Worm (Caenorhabditis elegans) whole organism, L4 larva: ENCODE measurements around the gene lin-48.

Experiments used
- D1046.2 ChIP-seq: fragments of 200-800 bp; sonication (Bioruptor generic); IDR thresholded peaks from 2 replicates; pipeline ENCODE4 v1.3.6; 2022; ENCODE audit warnings: missing genetic modification characterization, missing compliant biosample characterization
- F44E2.7 ChIP-seq: fragments of 200-800 bp; sonication (Bioruptor generic); IDR thresholded peaks from 2 replicates; pipeline ENCODE4 v2.1.2; 2022; ENCODE audit warnings: missing genetic modification characterization, missing compliant biosample characterization
- T26A8.4 ChIP-seq: fragments of 200-800 bp; sonication (Bioruptor generic); IDR thresholded peaks from 2 replicates; pipeline ENCODE4 v1.3.6; 2022; ENCODE audit warnings: missing genetic modification characterization, missing compliant biosample characterization
- Y48G9A.11 ChIP-seq: fragments of 200-800 bp; sonication (Bioruptor generic); IDR thresholded peaks from 2 replicates; pipeline ENCODE4 v1.3.6; 2022; ENCODE audit warnings: missing genetic modification reagents, missing genetic modification characterization, missing compliant biosample characterization
- ZK337.2 ChIP-seq: fragments of 200-800 bp; sonication (Bioruptor generic); IDR thresholded peaks from 2 replicates; pipeline ENCODE4 v1.3.6; 2022; ENCODE audit warnings: missing genetic modification reagents, missing genetic modification characterization, missing compliant biosample characterization
- ZK546.5 ChIP-seq, 2 experiments: sonication (generic microtip); optimal IDR thresholded peaks; 2 replicates each; lab custom pipeline; 2017; ENCODE audit warnings: missing biosample characterization in 2 of 2, missing genetic modification characterization in 2 of 2
- aha-1 ChIP-seq: fragments of 150-350 bp; peaks from one replicate; lab custom pipeline; 2014; ENCODE audit warnings: missing biosample characterization, missing genetic modification characterization
- aly-2 ChIP-seq: sonication (generic microtip); optimal IDR thresholded peaks from 2 replicates; lab custom pipeline; 2018; ENCODE audit warnings: missing biosample characterization, missing genetic modification characterization
- ceh-28 ChIP-seq: fragments of 150-350 bp; optimal IDR thresholded peaks from 2 replicates; lab custom pipeline; 2014; ENCODE audit warnings: missing biosample characterization, missing genetic modification reagents, missing genetic modification characterization
- ces-1 ChIP-seq: fragments of 150-350 bp; sonication (generic microtip); optimal IDR thresholded peaks from 4 replicates; lab custom pipeline; 2014; ENCODE audit warnings: missing biosample characterization, missing genetic modification reagents, missing genetic modification characterization
- ctbp-1 ChIP-seq: fragments of 200-800 bp; sonication (Bioruptor generic); IDR thresholded peaks from 2 replicates; pipeline ENCODE4 v1.3.6; 2022; ENCODE audit warnings: missing genetic modification reagents, missing genetic modification characterization, missing compliant biosample characterization
- daf-16 ChIP-seq, 3 experiments: sonication (generic microtip); optimal IDR thresholded peaks; 2 replicates each; lab custom pipeline; 2016 to 2017; ENCODE audit warnings: missing genetic modification characterization in 3 of 3, missing genetic modification reagents in 3 of 3, mild to moderate bottlenecking in 2 of 3, missing compliant biosample characterization in 2 of 3, missing biosample characterization in 1 of 3, moderate library complexity in 1 of 3
- daf-8 ChIP-seq: fragments of 200-800 bp; sonication (Bioruptor generic); IDR thresholded peaks from 2 replicates; pipeline ENCODE4 v1.3.6; 2022; ENCODE audit warnings: missing genetic modification characterization, missing compliant biosample characterization
- dmd-6 ChIP-seq: fragments of 200-800 bp; sonication (Bioruptor generic); IDR thresholded peaks from 2 replicates; pipeline ENCODE4 v1.3.6; 2022; ENCODE audit warnings: missing genetic modification reagents, missing genetic modification characterization, missing compliant biosample characterization
- dmd-9 ChIP-seq: fragments of 200-800 bp; sonication (Bioruptor generic); IDR thresholded peaks from 2 replicates; pipeline ENCODE4 v1.3.6; 2022; ENCODE audit warnings: missing genetic modification reagents, missing genetic modification characterization, missing compliant biosample characterization
- duxl-1 ChIP-seq: sonication (generic microtip); optimal IDR thresholded peaks from 2 replicates; lab custom pipeline; 2016; ENCODE audit warnings: mild to moderate bottlenecking, missing genetic modification characterization, moderate library complexity, missing compliant biosample characterization; ENCODE audit not compliant: poor library complexity
- dve-1 ChIP-seq: sonication (generic microtip); optimal IDR thresholded peaks from 2 replicates; lab custom pipeline; 2017; ENCODE audit warnings: antibody characterized with exemption, mild to moderate bottlenecking, missing genetic modification characterization, missing compliant biosample characterization; ENCODE audit not compliant: insufficient read depth
- egl-27 ChIP-seq: sonication (generic microtip); optimal IDR thresholded peaks from 3 replicates; lab custom pipeline; 2017; ENCODE audit warnings: missing biosample characterization, missing genetic modification reagents, missing genetic modification characterization
- hif-1 ChIP-seq, 2 experiments: sonication (generic microtip); optimal IDR thresholded peaks; 2 replicates each; lab custom pipeline; 2016 to 2017; ENCODE audit warnings: missing compliant biosample characterization in 2 of 2, missing genetic modification characterization in 2 of 2, missing genetic modification reagents in 2 of 2, missing genotype in 2 of 2, mild to moderate bottlenecking in 1 of 2
- hlh-11 ChIP-seq: fragments of 200-800 bp; sonication (Bioruptor generic); optimal IDR thresholded peaks from 2 replicates; lab custom pipeline; 2018; ENCODE audit warnings: mild to moderate bottlenecking, missing genetic modification characterization, missing compliant biosample characterization
- hlh-30 ChIP-seq: sonication (generic microtip); optimal IDR thresholded peaks from 2 replicates; lab custom pipeline; 2017; ENCODE audit warnings: antibody characterized with exemption, mild to moderate bottlenecking, missing genetic modification characterization, missing compliant biosample characterization; ENCODE audit not compliant: insufficient read depth
- lim-7 ChIP-seq: fragments of 200-800 bp; sonication (Bioruptor generic); IDR thresholded peaks from 2 replicates; pipeline ENCODE4 v1.3.6; 2022; ENCODE audit warnings: missing genetic modification characterization, missing compliant biosample characterization
- lin-13 ChIP-seq: fragments of 150-350 bp; optimal IDR thresholded peaks from 2 replicates; lab custom pipeline; 2014; ENCODE audit warnings: missing biosample characterization, missing genetic modification reagents, missing genetic modification characterization
- lin-15B ChIP-seq: fragments of 150-350 bp; sonication (generic microtip); optimal IDR thresholded peaks from 3 replicates; lab custom pipeline; 2014; ENCODE audit warnings: missing biosample characterization, missing genetic modification characterization
- madf-5 ChIP-seq, 2 experiments: fragments of 200-800 bp; sonication (Bioruptor generic); IDR thresholded peaks; 2 replicates each; pipeline ENCODE4 v1.3.6; 2022; ENCODE audit warnings: missing compliant biosample characterization in 2 of 2, missing genetic modification characterization in 2 of 2
- mep-1 ChIP-seq: fragments of 150-350 bp; sonication (generic microtip); optimal IDR thresholded peaks from 3 replicates; lab custom pipeline; 2014; ENCODE audit warnings: missing biosample characterization, missing genetic modification characterization
- mxl-2 ChIP-seq: fragments of 200-800 bp; sonication (Bioruptor generic); conservative IDR thresholded peaks from 2 replicates; pipeline ENCODE4 v1.3.6; 2022; ENCODE audit warnings: missing genetic modification reagents, missing genetic modification characterization, missing compliant biosample characterization
- mxl-3 ChIP-seq: fragments of 200-800 bp; sonication (Bioruptor generic); optimal IDR thresholded peaks from 2 replicates; lab custom pipeline; 2018; ENCODE audit warnings: mild to moderate bottlenecking, missing genetic modification characterization, missing compliant biosample characterization
- nhr-28 ChIP-seq: fragments of 150-350 bp; optimal IDR thresholded peaks from 2 replicates; lab custom pipeline; 2014; ENCODE audit warnings: missing biosample characterization, missing genetic modification characterization
- nhr-41 ChIP-seq: fragments of 200-800 bp; sonication (Bioruptor generic); IDR thresholded peaks from 2 replicates; pipeline ENCODE4 v1.3.6; 2022; ENCODE audit warnings: missing genetic modification reagents, missing genetic modification characterization, missing compliant biosample characterization
- nhr-6 ChIP-seq: fragments of 150-350 bp; optimal IDR thresholded peaks from 2 replicates; lab custom pipeline; 2014; ENCODE audit warnings: missing biosample characterization, missing genetic modification characterization
- nhr-77 ChIP-seq: fragments of 150-350 bp; optimal IDR thresholded peaks from 2 replicates; lab custom pipeline; 2014; ENCODE audit warnings: missing biosample characterization, missing genetic modification characterization
- php-3 ChIP-seq: fragments of 200-800 bp; sonication (Bioruptor generic); IDR thresholded peaks from 2 replicates; pipeline ENCODE4 v1.3.6; 2022; ENCODE audit warnings: missing genetic modification reagents, missing genetic modification characterization, missing compliant biosample characterization
- pqm-1 ChIP-seq: sonication (generic microtip); optimal IDR thresholded peaks from 2 replicates; lab custom pipeline; 2017; ENCODE audit warnings: missing biosample characterization, missing genetic modification characterization
- sdz-12 ChIP-seq: fragments of 200-800 bp; sonication (Bioruptor generic); optimal IDR thresholded peaks from 2 replicates; lab custom pipeline; 2018; ENCODE audit warnings: mild to moderate bottlenecking, missing genetic modification characterization, missing compliant biosample characterization
- snpc-1.2 ChIP-seq: fragments of 200-800 bp; sonication (Bioruptor generic); IDR thresholded peaks from 2 replicates; pipeline ENCODE4 v1.3.6; 2022; ENCODE audit warnings: missing genetic modification reagents, missing genetic modification characterization, missing compliant biosample characterization
- snpc-4 ChIP-seq: fragments of 150-350 bp; optimal IDR thresholded peaks from 2 replicates; lab custom pipeline; 2014; ENCODE audit warnings: missing biosample characterization, missing genetic modification characterization
- tag-97 ChIP-seq: fragments of 200-800 bp; sonication (Bioruptor generic); IDR thresholded peaks from 2 replicates; pipeline ENCODE4 v1.3.6; 2022; ENCODE audit warnings: missing genetic modification characterization, missing compliant biosample characterization
- unc-130 ChIP-seq: sonication (generic microtip); optimal IDR thresholded peaks from 2 replicates; lab custom pipeline; 2016; ENCODE audit warnings: missing genetic modification reagents, missing genetic modification characterization, missing compliant biosample characterization
- unc-62 ChIP-seq, 3 experiments: fragments of 150-350 bp in 1 of 3; sonication (generic microtip); optimal IDR thresholded peaks in 2 of 3; peaks in 1 of 3; 1 replicate in 1 of 3; 2 replicates in 2 of 3; lab custom pipeline; 2014 to 2017; ENCODE audit warnings: missing biosample characterization in 3 of 3, missing genetic modification characterization in 3 of 3, missing genetic modification reagents in 3 of 3, missing genotype in 1 of 3
- zfp-3 ChIP-seq: fragments of 200-800 bp; sonication (Bioruptor generic); conservative IDR thresholded peaks from 2 replicates; pipeline ENCODE4 v1.3.6; 2022; ENCODE audit warnings: missing genetic modification reagents, missing genetic modification characterization, missing compliant biosample characterization

The lin-48 gene

ce11 chrIII:3743367-3743766 lies 1.9 kb upstream of the lin-48 start:
- no peak for TF ChIP-seq madf-5 (GFP tag; IDR thresholded peaks at IDR 0.05; lab: Robert Waterston, UW)
- TF ChIP-seq sdz-12 (GFP tag; lab: Kevin White, UChicago), result no peak
- TF ChIP-seq zfp-3, result no peak
- TF ChIP-seq duxl-1, result no peak
- no peak for TF ChIP-seq lin-13 (GFP tag; lab: Kevin White, UChicago)
- no peak for TF ChIP-seq lin-15B (tag; lab: Kevin White, UChicago)
- no peak for TF ChIP-seq ZK546.5 (tag; optimal IDR thresholded peaks at IDR 0.05; lab: Kevin White, UChicago)
- no peak for TF ChIP-seq daf-8
- TF ChIP-seq ces-1 (GFP tag; lab: Kevin White, UChicago), result no peak
- no peak for TF ChIP-seq unc-130 (GFP tag; lab: Kevin White, UChicago)
- TF ChIP-seq mxl-2 (GFP tag; lab: Robert Waterston, UW), result no peak
- no peak for TF ChIP-seq nhr-6 (tag; lab: Kevin White, UChicago)

- TF ChIP-seq aha-1, result peak; percentile 57
- no peak for TF ChIP-seq aly-2
Measured at ce11 chrIII:3759312-3759711, 14.1 kb downstream of the lin-48 start, which contains the start of gene arcp-1. Gene arcp-1 (minus strand): TSS chrIII:3759412.

ce11 chrIII:3764043-3764442 lies 18.8 kb downstream of the lin-48 start:
- TF ChIP-seq pqm-1 (tag; lab: Kevin White, UChicago) (peak; percentile 77), D1046.2 (no peak), Y48G9A.11 (GFP tag; lab: Robert Waterston, UW) (no peak), dmd-6 (peak; percentile 63), hlh-11 (peak; percentile 72), mxl-3 (GFP tag; lab: Kevin White, UChicago) (peak; percentile 15), T26A8.4 (GFP tag; lab: Robert Waterston, UW) (no peak), hif-1 (tag; optimal IDR thresholded peaks at IDR 0.05; lab: Kevin White, UChicago) (no peak), nhr-77 (tag; lab: Kevin White, UChicago) (peak; percentile 43), nhr-28 (tag; lab: Kevin White, UChicago) (peak; percentile 77), hlh-30 (tag; lab: Kevin White, UChicago) (peak; percentile 11), daf-16 (GFP tag; optimal IDR thresholded peaks at IDR 0.05; lab: Kevin White, UChicago) (no peak), daf-16 (tag; optimal IDR thresholded peaks at IDR 0.05; lab: Kevin White, UChicago) (peak; percentile 9), lim-7 (GFP tag; lab: Robert Waterston, UW) (no peak), egl-27 (tag; lab: Kevin White, UChicago) (no peak)

- no peak for TF ChIP-seq snpc-4 (tag; lab: Kevin White, UChicago)
- TF ChIP-seq mep-1, result no peak
- no peak for TF ChIP-seq php-3 (GFP tag; lab: Robert Waterston, UW)
- no peak for TF ChIP-seq nhr-6 (tag; lab: Kevin White, UChicago)
- no peak for TF ChIP-seq lin-15B (tag; lab: Kevin White, UChicago)
- no peak for TF ChIP-seq nhr-41
- no peak for TF ChIP-seq unc-62 (GFP tag; optimal IDR thresholded peaks at IDR 0.05 in 1 of 2; lab: Kevin White, UChicago)
- TF ChIP-seq unc-62 (tag; optimal IDR thresholded peaks at IDR 0.05; lab: Kevin White, UChicago), result no peak
- TF ChIP-seq unc-130 (GFP tag; lab: Kevin White, UChicago), result no peak
- TF ChIP-seq ceh-28, result no peak
- TF ChIP-seq daf-16 (GFP tag; optimal IDR thresholded peaks at IDR 0.05; lab: Kevin White, UChicago), result no peak
- TF ChIP-seq daf-16 (tag; optimal IDR thresholded peaks at IDR 0.05; lab: Kevin White, UChicago), result peak; percentile 10
- no peak for TF ChIP-seq ctbp-1
- no peak for TF ChIP-seq snpc-1.2 (GFP tag; lab: Robert Waterston, UW)
- no peak for TF ChIP-seq F44E2.7 (GFP tag; lab: Robert Waterston, UW)
- TF ChIP-seq dmd-9 (GFP tag; lab: Robert Waterston, UW), result no peak
- TF ChIP-seq dve-1, result peak; percentile 40
- TF ChIP-seq tag-97, result no peak
- TF ChIP-seq nhr-77 (tag; lab: Kevin White, UChicago), result no peak
- no peak for TF ChIP-seq ZK337.2 (GFP tag; lab: Robert Waterston, UW)
- TF ChIP-seq, all 104 proteins: peak for 2
Measured at ce11 chrIII:3764584-3764983, 19.3 kb downstream of the lin-48 start.
